Worm (Caenorhabditis elegans) whole organism, L4 larva: Measurements from ENCODE around the gene sdhb-1.
A peak's percentile ranks its signal among the peaks of the same experiment; 100 is the strongest.

Experiments
- D1046.2 ChIP-seq: fragments of 200-800 bp; sonication (Bioruptor generic); IDR thresholded peaks from 2 replicates; pipeline ENCODE4 v1.3.6; 2022; ENCODE audit warnings: missing genetic modification characterization, missing compliant biosample characterization
- F10B5.3 ChIP-seq: sonication (generic microtip); optimal IDR thresholded peaks from 2 replicates; lab custom pipeline; 2016; ENCODE audit warnings: mild to moderate bottlenecking, missing genetic modification characterization, missing compliant biosample characterization
- F26F4.8 ChIP-seq: fragments of 200-800 bp; sonication (Bioruptor generic); conservative IDR thresholded peaks from 2 replicates; pipeline ENCODE4 v1.3.6; 2022; ENCODE audit warnings: missing genetic modification characterization, missing compliant biosample characterization
- R02D3.7 ChIP-seq: fragments of 150-350 bp; sonication (generic microtip); optimal IDR thresholded peaks from 3 replicates; lab custom pipeline; 2014; ENCODE audit warnings: missing biosample characterization, missing genetic modification characterization
- Y48G9A.11 ChIP-seq: fragments of 200-800 bp; sonication (Bioruptor generic); IDR thresholded peaks from 2 replicates; pipeline ENCODE4 v1.3.6; 2022; ENCODE audit warnings: missing genetic modification reagents, missing genetic modification characterization, missing compliant biosample characterization
- ZK546.5 ChIP-seq, 2 experiments: sonication (generic microtip); optimal IDR thresholded peaks; 2 replicates each; lab custom pipeline; 2017; ENCODE audit warnings: missing biosample characterization in 2 of 2, missing genetic modification characterization in 2 of 2
- aha-1 ChIP-seq: fragments of 150-350 bp; peaks from one replicate; lab custom pipeline; 2014; ENCODE audit warnings: missing biosample characterization, missing genetic modification characterization
- ama-1 ChIP-seq: fragments of 150-350 bp; optimal IDR thresholded peaks from 2 replicates; lab custom pipeline; 2014; ENCODE audit warnings: inconsistent platforms, mixed read lengths
- arid-1 ChIP-seq: fragments of 200-800 bp; sonication (Bioruptor generic); conservative IDR thresholded peaks from 2 replicates; pipeline ENCODE4 v1.3.6; 2022; ENCODE audit warnings: missing genetic modification reagents, missing genetic modification characterization, missing compliant biosample characterization
- ceh-28 ChIP-seq: fragments of 150-350 bp; optimal IDR thresholded peaks from 2 replicates; lab custom pipeline; 2014; ENCODE audit warnings: missing biosample characterization, missing genetic modification reagents, missing genetic modification characterization
- ceh-62 ChIP-seq: sonication (generic microtip); optimal IDR thresholded peaks from 2 replicates; lab custom pipeline; 2017; ENCODE audit warnings: missing biosample characterization, missing genetic modification characterization
- ceh-82 ChIP-seq: sonication (generic microtip); optimal IDR thresholded peaks from 2 replicates; lab custom pipeline; 2017; ENCODE audit warnings: missing biosample characterization, missing genetic modification characterization
- ces-1 ChIP-seq: fragments of 150-350 bp; sonication (generic microtip); optimal IDR thresholded peaks from 4 replicates; lab custom pipeline; 2014; ENCODE audit warnings: missing biosample characterization, missing genetic modification reagents, missing genetic modification characterization
- ctbp-1 ChIP-seq: fragments of 200-800 bp; sonication (Bioruptor generic); IDR thresholded peaks from 2 replicates; pipeline ENCODE4 v1.3.6; 2022; ENCODE audit warnings: missing genetic modification reagents, missing genetic modification characterization, missing compliant biosample characterization
- daf-12 ChIP-seq: fragments of 150-350 bp; optimal IDR thresholded peaks from 2 replicates; lab custom pipeline; 2014; ENCODE audit warnings: missing biosample characterization, missing genetic modification reagents, missing genetic modification characterization
- daf-16 ChIP-seq, 3 experiments: sonication (generic microtip); optimal IDR thresholded peaks; 2 replicates each; lab custom pipeline; 2016 to 2017; ENCODE audit warnings: missing genetic modification characterization in 3 of 3, missing genetic modification reagents in 3 of 3, mild to moderate bottlenecking in 2 of 3, missing compliant biosample characterization in 2 of 3, missing biosample characterization in 1 of 3, moderate library complexity in 1 of 3
- daf-19 ChIP-seq: fragments of 200-800 bp; sonication (Bioruptor generic); conservative IDR thresholded peaks from 2 replicates; pipeline ENCODE4 v1.3.6; 2022; ENCODE audit warnings: missing genetic modification characterization, missing compliant biosample characterization
- duxl-1 ChIP-seq: sonication (generic microtip); optimal IDR thresholded peaks from 2 replicates; lab custom pipeline; 2016; ENCODE audit warnings: mild to moderate bottlenecking, missing genetic modification characterization, moderate library complexity, missing compliant biosample characterization; ENCODE audit not compliant: poor library complexity
- egl-43 ChIP-seq: fragments of 200-800 bp; sonication (Bioruptor generic); IDR thresholded peaks from 2 replicates; pipeline ENCODE4 v1.3.6; 2022; ENCODE audit warnings: missing genetic modification reagents, missing genetic modification characterization, missing compliant biosample characterization
- fkh-10 ChIP-seq: fragments of 150-350 bp; optimal IDR thresholded peaks from 2 replicates; lab custom pipeline; 2014; ENCODE audit warnings: missing biosample characterization, missing genetic modification reagents, missing genetic modification characterization
- gei-8 ChIP-seq: fragments of 200-800 bp; sonication (Bioruptor generic); optimal IDR thresholded peaks from 2 replicates; lab custom pipeline; 2018; ENCODE audit warnings: mild to moderate bottlenecking, missing genetic modification characterization, missing compliant biosample characterization
- hlh-11 ChIP-seq: fragments of 200-800 bp; sonication (Bioruptor generic); optimal IDR thresholded peaks from 2 replicates; lab custom pipeline; 2018; ENCODE audit warnings: mild to moderate bottlenecking, missing genetic modification characterization, missing compliant biosample characterization
- lim-7 ChIP-seq: fragments of 200-800 bp; sonication (Bioruptor generic); IDR thresholded peaks from 2 replicates; pipeline ENCODE4 v1.3.6; 2022; ENCODE audit warnings: missing genetic modification characterization, missing compliant biosample characterization
- lin-1 ChIP-seq: fragments of 200-800 bp; sonication (Bioruptor generic); IDR thresholded peaks from 2 replicates; pipeline ENCODE4 v1.3.6; 2022; ENCODE audit warnings: missing genetic modification reagents, missing genetic modification characterization, missing compliant biosample characterization
- lin-29 ChIP-seq: fragments of 200-800 bp; sonication (Bioruptor generic); IDR thresholded peaks from 2 replicates; pipeline ENCODE4 v1.3.6; 2022; ENCODE audit warnings: missing genetic modification reagents, missing genetic modification characterization, missing compliant biosample characterization
- madf-5 ChIP-seq, 2 experiments: fragments of 200-800 bp; sonication (Bioruptor generic); IDR thresholded peaks; 2 replicates each; pipeline ENCODE4 v1.3.6; 2022; ENCODE audit warnings: missing compliant biosample characterization in 2 of 2, missing genetic modification characterization in 2 of 2
- mxl-2 ChIP-seq: fragments of 200-800 bp; sonication (Bioruptor generic); conservative IDR thresholded peaks from 2 replicates; pipeline ENCODE4 v1.3.6; 2022; ENCODE audit warnings: missing genetic modification reagents, missing genetic modification characterization, missing compliant biosample characterization
- nhr-102 ChIP-seq: sonication (generic microtip); optimal IDR thresholded peaks from 2 replicates; lab custom pipeline; 2016; ENCODE audit warnings: mild to moderate bottlenecking, missing genetic modification characterization, moderate library complexity, missing compliant biosample characterization
- nhr-111 ChIP-seq: fragments of 200-800 bp; sonication (Bioruptor generic); optimal IDR thresholded peaks from 2 replicates; lab custom pipeline; 2018; ENCODE audit warnings: mild to moderate bottlenecking, missing genetic modification characterization, missing compliant biosample characterization
- nhr-237 ChIP-seq: sonication (generic microtip); optimal IDR thresholded peaks from 2 replicates; lab custom pipeline; 2017; ENCODE audit warnings: missing biosample characterization, missing genetic modification characterization
- nhr-6 ChIP-seq: fragments of 150-350 bp; optimal IDR thresholded peaks from 2 replicates; lab custom pipeline; 2014; ENCODE audit warnings: missing biosample characterization, missing genetic modification characterization
- nhr-76 ChIP-seq: fragments of 150-350 bp; optimal IDR thresholded peaks from 2 replicates; lab custom pipeline; 2014; ENCODE audit warnings: missing biosample characterization, missing genetic modification characterization
- nhr-77 ChIP-seq: fragments of 150-350 bp; optimal IDR thresholded peaks from 2 replicates; lab custom pipeline; 2014; ENCODE audit warnings: missing biosample characterization, missing genetic modification characterization
- sdz-12 ChIP-seq: fragments of 200-800 bp; sonication (Bioruptor generic); optimal IDR thresholded peaks from 2 replicates; lab custom pipeline; 2018; ENCODE audit warnings: mild to moderate bottlenecking, missing genetic modification characterization, missing compliant biosample characterization
- snpc-4 ChIP-seq: fragments of 150-350 bp; optimal IDR thresholded peaks from 2 replicates; lab custom pipeline; 2014; ENCODE audit warnings: missing biosample characterization, missing genetic modification characterization
- spr-1 ChIP-seq: sonication (generic microtip); optimal IDR thresholded peaks from 2 replicates; lab custom pipeline; 2016; ENCODE audit warnings: mild to moderate bottlenecking, missing genetic modification characterization, missing compliant biosample characterization
- tra-1 ChIP-seq: fragments of 200-800 bp; sonication (Bioruptor generic); IDR thresholded peaks from 2 replicates; pipeline ENCODE4 v1.3.6; 2022; ENCODE audit warnings: missing genetic modification reagents, missing genetic modification characterization, missing compliant biosample characterization
- unc-39 ChIP-seq: sonication (generic microtip); optimal IDR thresholded peaks from 2 replicates; lab custom pipeline; 2017; ENCODE audit warnings: missing biosample characterization, missing genetic modification characterization
- unc-62 ChIP-seq, 3 experiments: fragments of 150-350 bp in 1 of 3; sonication (generic microtip); optimal IDR thresholded peaks in 2 of 3; peaks in 1 of 3; 1 replicate in 1 of 3; 2 replicates in 2 of 3; lab custom pipeline; 2014 to 2017; ENCODE audit warnings: missing biosample characterization in 3 of 3, missing genetic modification characterization in 3 of 3, missing genetic modification reagents in 3 of 3, missing genotype in 1 of 3
- vab-7 ChIP-seq: fragments of 200-800 bp; sonication (Bioruptor generic); IDR thresholded peaks from 2 replicates; pipeline ENCODE4 v1.3.6; 2022; ENCODE audit warnings: missing genetic modification reagents, missing genetic modification characterization, missing compliant biosample characterization
- zip-2 ChIP-seq: fragments of 150-350 bp; optimal IDR thresholded peaks from 2 replicates; lab custom pipeline; 2014; ENCODE audit warnings: missing biosample characterization, missing genetic modification characterization
- ztf-11 ChIP-seq: fragments of 150-350 bp; optimal IDR thresholded peaks from 2 replicates; lab custom pipeline; 2014; ENCODE audit warnings: missing biosample characterization, missing genetic modification characterization

sdhb-1 gene

ce11 chrII:9324824-9325351, 27.6 kb downstream of the sdhb-1 start, which contains the start of gene eat-3 (continued):
- TF ChIP-seq lim-7 (GFP tag; lab: Robert Waterston, UW) (no peak), nhr-102 (tag; lab: Kevin White, UChicago) (no peak), zip-2 (no peak), Y48G9A.11 (GFP tag; lab: Robert Waterston, UW) (no peak), ctbp-1 (GFP tag; lab: Robert Waterston, UW) (0 out of 2 replicates have a peak, but pooled peaks have one; percentile 26), tra-1 (GFP tag; lab: Robert Waterston, UW) (no peak), F26F4.8 (GFP tag; lab: Robert Waterston, UW) (no peak), arid-1 (no peak), lin-29 (GFP tag; lab: Robert Waterston, UW) (no peak), ZK546.5 (tag; optimal IDR thresholded peaks at IDR 0.05; lab: Kevin White, UChicago) (no peak), unc-39 (no peak), snpc-4 (tag; lab: Kevin White, UChicago) (no peak), madf-5 (GFP tag; IDR thresholded peaks at IDR 0.05; lab: Robert Waterston, UW) (no peak), daf-19 (GFP tag; lab: Robert Waterston, UW) (no peak), ces-1 (no peak), ceh-28 (no peak), nhr-111 (GFP tag; lab: Kevin White, UChicago) (no peak), ama-1 (lab: Kevin White, UChicago) (no peak), hlh-11 (tag; lab: Kevin White, UChicago) (peak; percentile 33), fkh-10 (GFP tag; lab: Kevin White, UChicago) (no peak), sdz-12 (GFP tag; lab: Kevin White, UChicago) (no peak), nhr-237 (tag; lab: Kevin White, UChicago) (no peak), nhr-77 (tag; lab: Kevin White, UChicago) (peak; percentile 36), aha-1 (peak; percentile 70), spr-1 (no peak), ceh-62 (tag; lab: Kevin White, UChicago) (no peak), gei-8 (GFP tag; lab: Kevin White, UChicago) (no peak), nhr-76 (tag; lab: Kevin White, UChicago) (no peak), F10B5.3 (tag; lab: Kevin White, UChicago) (no peak), nhr-6 (tag; lab: Kevin White, UChicago) (peak; percentile 34), unc-62 (GFP tag; optimal IDR thresholded peaks at IDR 0.05 in 1 of 2; lab: Kevin White, UChicago) (peak in 1 of 2 experiments; percentile 93), unc-62 (tag; optimal IDR thresholded peaks at IDR 0.05; lab: Kevin White, UChicago) (no peak), mxl-2 (GFP tag; lab: Robert Waterston, UW) (no peak), ztf-11 (tag; lab: Kevin White, UChicago) (no peak), daf-16 (GFP tag; optimal IDR thresholded peaks at IDR 0.05; lab: Kevin White, UChicago) (no peak), daf-16 (tag; optimal IDR thresholded peaks at IDR 0.05; lab: Kevin White, UChicago) (peak; percentile 23), D1046.2 (GFP tag; lab: Robert Waterston, UW) (no peak), vab-7 (GFP tag; lab: Robert Waterston, UW) (no peak), egl-43 (GFP tag; lab: Robert Waterston, UW) (no peak), R02D3.7 (tag; lab: Kevin White, UChicago) (no peak), ceh-82 (tag; lab: Kevin White, UChicago) (no peak), lin-1 (no peak), duxl-1 (tag; lab: Kevin White, UChicago) (no peak), daf-12 (tag; lab: Kevin White, UChicago) (no peak)
